Fruit fly (Drosophila melanogaster) whole organism, embryonic: ENCODE data around the gene CG17930.

Source experiments
- ATbp ChIP-seq: fragments of 200-800 bp; sonication (Bioruptor generic); optimal IDR thresholded peaks from 2 replicates; lab custom pipeline; 2017; ENCODE audit warnings: missing biosample characterization, mild to moderate bottlenecking, missing genetic modification characterization, missing genetic modification reagents
- Aef1 ChIP-seq: fragments of 200-800 bp; sonication (Bioruptor generic); IDR thresholded peaks from 3 replicates; pipeline ENCODE4 v1.3.6; 2022; ENCODE audit warnings: missing biosample characterization, missing genetic modification characterization
- Antp ChIP-seq: fragments of 200-800 bp; sonication (Bioruptor generic); optimal IDR thresholded peaks from 3 replicates; lab custom pipeline; 2016; ENCODE audit warnings: missing biosample characterization, missing genetic modification characterization
- CG12744 ChIP-seq: fragments of 200-800 bp; sonication (Bioruptor generic); optimal IDR thresholded peaks from 2 replicates; lab custom pipeline; 2016; ENCODE audit warnings: missing biosample characterization, missing genetic modification characterization
- CG12769 ChIP-seq: fragments of 200-800 bp; sonication (Bioruptor generic); optimal IDR thresholded peaks from 2 replicates; lab custom pipeline; 2019; ENCODE audit warnings: missing biosample characterization, mild to moderate bottlenecking, missing genetic modification characterization, moderate library complexity
- CG12942 ChIP-seq: fragments of 200-800 bp; sonication (Bioruptor generic); optimal IDR thresholded peaks from 3 replicates; lab custom pipeline; 2016; ENCODE audit warnings: missing biosample characterization, missing genetic modification characterization
- CG14667 ChIP-seq: fragments of 200-800 bp; sonication (Bioruptor generic); IDR thresholded peaks from 2 replicates; pipeline ENCODE4 v1.3.6; 2022; ENCODE audit warnings: missing biosample characterization, missing genetic modification characterization
- CG1602 ChIP-seq: fragments of 200-800 bp; sonication (Bioruptor generic); optimal IDR thresholded peaks from 3 replicates; lab custom pipeline; 2016; ENCODE audit warnings: missing biosample characterization, missing genetic modification characterization
- CG1603 ChIP-seq: fragments of 200-800 bp; sonication (Bioruptor generic); optimal IDR thresholded peaks from 2 replicates; lab custom pipeline; 2019; ENCODE audit warnings: missing biosample characterization, mild to moderate bottlenecking, missing genetic modification characterization, moderate library complexity
- CG17612 ChIP-seq: fragments of 200-800 bp; sonication (Bioruptor generic); IDR thresholded peaks from 2 replicates; pipeline ENCODE4 v1.3.6; 2022; ENCODE audit warnings: missing biosample characterization, missing genetic modification characterization
- CG17829 ChIP-seq: fragments of 200-800 bp; optimal IDR thresholded peaks from 2 replicates; lab custom pipeline; 2019; ENCODE audit warnings: missing biosample characterization, mild to moderate bottlenecking, missing genetic modification characterization, moderate library complexity
- CG18476 ChIP-seq: fragments of 200-800 bp; sonication (Bioruptor generic); optimal IDR thresholded peaks from 2 replicates; lab custom pipeline; 2016; ENCODE audit warnings: missing biosample characterization, mild to moderate bottlenecking, missing genetic modification characterization
- CG18599 ChIP-seq: fragments of 200-800 bp; sonication (Bioruptor generic); optimal IDR thresholded peaks from 3 replicates; lab custom pipeline; 2017; ENCODE audit warnings: missing biosample characterization, missing genetic modification characterization, mild to moderate bottlenecking, moderate library complexity, missing genetic modification reagents
- CG18619 ChIP-seq: fragments of 200-800 bp; sonication (Bioruptor generic); optimal IDR thresholded peaks from 3 replicates; lab custom pipeline; 2017; ENCODE audit warnings: missing biosample characterization, mild to moderate bottlenecking, missing genetic modification characterization
- CG2129 ChIP-seq: fragments of 200-800 bp; sonication (Bioruptor generic); IDR thresholded peaks from 2 replicates; pipeline ENCODE4 v1.3.6; 2022; ENCODE audit warnings: missing biosample characterization, missing genetic modification characterization; ENCODE audit not compliant: partially characterized antibody
- CG2875 ChIP-seq: fragments of 200-800 bp; sonication (Bioruptor generic); optimal IDR thresholded peaks from 2 replicates; lab custom pipeline; 2017; ENCODE audit warnings: missing biosample characterization, mild to moderate bottlenecking, missing genetic modification characterization, missing genetic modification reagents
- CG32772 ChIP-seq: fragments of 200-800 bp; sonication (Bioruptor generic); IDR thresholded peaks from 2 replicates; pipeline ENCODE4 v1.3.6; 2022; ENCODE audit warnings: missing biosample characterization, missing genetic modification characterization
- CG6272 ChIP-seq: fragments of 200-800 bp; sonication (Bioruptor generic); IDR thresholded peaks from 2 replicates; pipeline ENCODE4 v1.3.6; 2022; ENCODE audit warnings: missing biosample characterization, missing genetic modification characterization
- CG6765 ChIP-seq: fragments of 200-800 bp; sonication (Bioruptor generic); optimal IDR thresholded peaks from 3 replicates; lab custom pipeline; 2017; ENCODE audit warnings: missing biosample characterization, mild to moderate bottlenecking, missing genetic modification characterization
- CG7271 ChIP-seq: fragments of 200-800 bp; sonication (Bioruptor generic); optimal IDR thresholded peaks from 2 replicates; lab custom pipeline; 2018; ENCODE audit warnings: missing biosample characterization, mild to moderate bottlenecking, missing genetic modification characterization, moderate library complexity
- CG7928 ChIP-seq: fragments of 200-800 bp; sonication (Bioruptor generic); optimal IDR thresholded peaks from 2 replicates; lab custom pipeline; 2017; ENCODE audit warnings: missing biosample characterization, mild to moderate bottlenecking, missing genetic modification characterization
- Camta ChIP-seq: fragments of 200-800 bp; sonication (Bioruptor generic); optimal IDR thresholded peaks from 2 replicates; lab custom pipeline; 2016; ENCODE audit warnings: missing biosample characterization, missing genetic modification characterization
- Dip3 ChIP-seq: fragments of 200-800 bp; sonication (Bioruptor generic); optimal IDR thresholded peaks from 3 replicates; lab custom pipeline; 2016; ENCODE audit warnings: missing biosample characterization, missing genetic modification characterization
- Doc2 ChIP-seq: fragments of 200-800 bp; sonication (Bioruptor generic); IDR thresholded peaks from 2 replicates; pipeline ENCODE4 v1.3.6; 2022; ENCODE audit warnings: missing biosample characterization, missing genetic modification characterization
- GATAe ChIP-seq: fragments of 200-800 bp; sonication (Bioruptor generic); conservative IDR thresholded peaks from 2 replicates; pipeline ENCODE4 v1.3.6; 2022; ENCODE audit warnings: missing biosample characterization, missing genetic modification characterization
- Jarid2 ChIP-seq: fragments of 200-800 bp; sonication (Bioruptor generic); optimal IDR thresholded peaks from 3 replicates; lab custom pipeline; 2017; ENCODE audit warnings: mild to moderate bottlenecking, missing biosample characterization, missing genetic modification reagents, missing genetic modification characterization
- Nf-YA ChIP-seq: fragments of 200-800 bp; sonication (Bioruptor generic); IDR thresholded peaks from 2 replicates; pipeline ENCODE4 v1.3.6; 2022; ENCODE audit warnings: missing biosample characterization, missing genetic modification characterization
- cg ChIP-seq: fragments of 200-800 bp; sonication (Bioruptor generic); optimal IDR thresholded peaks from 3 replicates; lab custom pipeline; 2019; ENCODE audit warnings: missing biosample characterization, mild to moderate bottlenecking, missing genetic modification characterization, moderate library complexity
- dm ChIP-seq: fragments of 200-800 bp; sonication (Bioruptor generic); optimal IDR thresholded peaks from 3 replicates; lab custom pipeline; 2016; ENCODE audit warnings: missing biosample characterization, missing genetic modification characterization
- dpn ChIP-seq, 2 experiments: fragments of 200-800 bp; sonication (Bioruptor generic); optimal IDR thresholded peaks; 3 replicates each; lab custom pipeline; 2016; ENCODE audit warnings: missing biosample characterization in 2 of 2, missing genetic modification characterization in 2 of 2
- fru ChIP-seq: fragments of >200 bp; optimal IDR thresholded peaks from 2 replicates; lab custom pipeline; 2017
- ftz-f1 ChIP-seq: fragments of 200-800 bp; sonication (Bioruptor generic); optimal IDR thresholded peaks from 2 replicates; lab custom pipeline; 2016; ENCODE audit warnings: missing biosample characterization, missing genetic modification characterization
- gce ChIP-seq: fragments of 200-800 bp; sonication (Bioruptor generic); IDR thresholded peaks from 3 replicates; pipeline ENCODE4 v1.3.6; 2022; ENCODE audit warnings: missing biosample characterization, missing genetic modification characterization
- gsb-n ChIP-seq: fragments of 200-800 bp; sonication (Bioruptor generic); optimal IDR thresholded peaks from 3 replicates; lab custom pipeline; 2018; ENCODE audit warnings: missing biosample characterization, mild to moderate bottlenecking, missing genetic modification characterization
- ham ChIP-seq: fragments of 200-800 bp; sonication (Bioruptor generic); IDR thresholded peaks from 2 replicates; pipeline ENCODE4 v1.3.6; 2022; ENCODE audit warnings: missing biosample characterization, missing genetic modification characterization
- kah ChIP-seq: fragments of 200-800 bp; sonication (Bioruptor generic); optimal IDR thresholded peaks from 2 replicates; lab custom pipeline; 2018; ENCODE audit warnings: missing biosample characterization, mild to moderate bottlenecking, missing genetic modification characterization
- lola ChIP-seq, 3 experiments: fragments of >200 bp in 2 of 3; fragments of 200-800 bp in 1 of 3; sonication (Bioruptor generic) in 1 of 3; optimal IDR thresholded peaks; 2 replicates each; lab custom pipeline; 2017 to 2019; ENCODE audit warnings: missing biosample characterization in 3 of 3, missing genetic modification characterization in 3 of 3, mild to moderate bottlenecking in 1 of 3, moderate library complexity in 1 of 3
- nau ChIP-seq: fragments of 200-800 bp; sonication (Bioruptor generic); optimal IDR thresholded peaks from 3 replicates; lab custom pipeline; 2017; ENCODE audit warnings: missing biosample characterization, mild to moderate bottlenecking, missing genetic modification characterization, missing genetic modification reagents
- nom ChIP-seq: fragments of 200-800 bp; sonication (Bioruptor generic); optimal IDR thresholded peaks from 2 replicates; lab custom pipeline; 2017; ENCODE audit warnings: missing biosample characterization, missing genetic modification characterization, mild to moderate bottlenecking, moderate library complexity, missing genetic modification reagents
- pan ChIP-seq, 4 experiments: fragments of >200 bp in 3 of 4; fragments of 200-800 bp in 1 of 4; sonication (Bioruptor generic) in 1 of 4; optimal IDR thresholded peaks in 3 of 4; IDR thresholded peaks in 1 of 4; 2 replicates each; pipeline versions ENCODE4 v1.3.6 to Lab custom; 2017 to 2022; ENCODE audit warnings: missing biosample characterization in 2 of 4, missing genetic modification characterization in 2 of 4, mixed read lengths in 1 of 4
- sr ChIP-seq: fragments of 200-800 bp; sonication (Bioruptor generic); IDR thresholded peaks from 3 replicates; pipeline ENCODE4 v1.3.6; 2022; ENCODE audit warnings: missing biosample characterization, missing genetic modification characterization
- tll ChIP-seq, 2 experiments: fragments of 200-800 bp in 1 of 2; fragments of >200 bp in 1 of 2; sonication (Bioruptor generic) in 1 of 2; optimal IDR thresholded peaks; 2 replicates each; lab custom pipeline; 2017 to 2019; ENCODE audit warnings: missing biosample characterization in 2 of 2, missing genetic modification characterization in 2 of 2, mild to moderate bottlenecking in 1 of 2, moderate library complexity in 1 of 2
- unpg ChIP-seq: fragments of 200-800 bp; sonication (Bioruptor generic); optimal IDR thresholded peaks from 3 replicates; lab custom pipeline; 2018; ENCODE audit warnings: missing biosample characterization, mild to moderate bottlenecking, missing genetic modification characterization, moderate library complexity
- vfl ChIP-seq: fragments of 200-800 bp; sonication (Bioruptor generic); optimal IDR thresholded peaks from 2 replicates; lab custom pipeline; 2016; ENCODE audit warnings: missing biosample characterization, missing genetic modification characterization

Gene CG17930

dm6 chr3R:16349111-16349655 is 21.5 kb downstream of the CG17930 start, which contains the start of the genes CG14879 and Manf (continued):
- TF ChIP-seq CG2875 (GFP tag; lab: Kevin White, UChicago) = no peak
- TF ChIP-seq nom = no peak
- TF ChIP-seq GATAe = no peak
- TF ChIP-seq dpn (GFP tag; optimal IDR thresholded peaks at IDR 0.05; lab: Kevin White, UChicago) = no peak
- TF ChIP-seq CG12942 (GFP tag; lab: Kevin White, UChicago) = no peak
- TF ChIP-seq CG6765 (GFP tag; lab: Kevin White, UChicago) = no peak
- no peak for TF ChIP-seq CG7271 (tag; lab: Kevin White, UChicago)
- TF ChIP-seq tll (GFP tag; optimal IDR thresholded peaks at IDR 0.05; lab: Kevin White, UChicago) = no peak
- no peak for TF ChIP-seq Dip3 (GFP tag; lab: Kevin White, UChicago)
- no peak for TF ChIP-seq CG6272 (GFP tag; lab: Robert Waterston, UW)
- TF ChIP-seq CG17612 (GFP tag; lab: Robert Waterston, UW) = no peak
- no peak for TF ChIP-seq CG2129 (GFP tag; lab: Robert Waterston, UW)
- TF ChIP-seq ftz-f1 (GFP tag; lab: Kevin White, UChicago) = no peak
- no peak for TF ChIP-seq Doc2 (GFP tag; lab: Robert Waterston, UW)
- no peak for TF ChIP-seq gce (GFP tag; lab: Robert Waterston, UW)
- no peak for TF ChIP-seq lola (GFP tag; optimal IDR thresholded peaks at IDR 0.05; lab: Kevin White, UChicago)
- TF ChIP-seq CG32772 (GFP tag; lab: Robert Waterston, UW) = no peak
- no peak for TF ChIP-seq gsb-n
- no peak for TF ChIP-seq CG18619 (GFP tag; lab: Kevin White, UChicago)
- TF ChIP-seq cg = no peak
- TF ChIP-seq ATbp (GFP tag; lab: Kevin White, UChicago) = no peak
- peak; percentile 98 for TF ChIP-seq CG12769 (tag; lab: Kevin White, UChicago)
- no peak for TF ChIP-seq CG18476
- no peak for TF ChIP-seq fru (lab: Kevin White, UChicago)
- peak; percentile 76 for TF ChIP-seq Jarid2 (GFP tag; lab: Kevin White, UChicago)
- no peak for TF ChIP-seq sr (GFP tag; lab: Robert Waterston, UW)
- no peak for TF ChIP-seq pan (optimal IDR thresholded peaks at IDR 0.05; lab: Kevin White, UChicago)
- peak in 1 of 2 experiments; percentile 27 for TF ChIP-seq pan (GFP tag; optimal IDR thresholded peaks at IDR 0.05 in 1 of 2, IDR thresholded peaks at IDR 0.05 in 1 of 2)
- TF ChIP-seq ham (GFP tag; lab: Robert Waterston, UW) = no peak
- TF ChIP-seq CG14667 (GFP tag; lab: Robert Waterston, UW) = no peak
- peak; percentile 61 for TF ChIP-seq CG1603 (tag; lab: Kevin White, UChicago)
- no peak for TF ChIP-seq CG1602 (GFP tag; lab: Kevin White, UChicago)
- TF ChIP-seq unpg (GFP tag; lab: Kevin White, UChicago) = no peak
- peak; percentile 35 for TF ChIP-seq dm (GFP tag; lab: Kevin White, UChicago)
- TF ChIP-seq Aef1 (GFP tag; lab: Robert Waterston, UW) = no peak
- no peak for TF ChIP-seq CG18599 (GFP tag; lab: Kevin White, UChicago)
- TF ChIP-seq nau (GFP tag; lab: Kevin White, UChicago) = peak; percentile 85
- peak; percentile 92 for TF ChIP-seq kah (GFP tag; lab: Kevin White, UChicago)
- no peak for TF ChIP-seq CG7928 (GFP tag; lab: Kevin White, UChicago)
- no peak for TF ChIP-seq vfl (GFP tag; lab: Kevin White, UChicago)
- TF ChIP-seq CG17829 = peak; percentile 30
- no peak for TF ChIP-seq CG12744
- no peak for TF ChIP-seq Camta (GFP tag; lab: Kevin White, UChicago)
- TF ChIP-seq Antp (GFP tag; lab: Kevin White, UChicago) = no peak
- TF ChIP-seq Nf-YA (GFP tag; lab: Robert Waterston, UW) = no peak
